Worm (Caenorhabditis elegans): ENCODE data around the gene C29F5.1.

Gene C29F5.1

DNA sequence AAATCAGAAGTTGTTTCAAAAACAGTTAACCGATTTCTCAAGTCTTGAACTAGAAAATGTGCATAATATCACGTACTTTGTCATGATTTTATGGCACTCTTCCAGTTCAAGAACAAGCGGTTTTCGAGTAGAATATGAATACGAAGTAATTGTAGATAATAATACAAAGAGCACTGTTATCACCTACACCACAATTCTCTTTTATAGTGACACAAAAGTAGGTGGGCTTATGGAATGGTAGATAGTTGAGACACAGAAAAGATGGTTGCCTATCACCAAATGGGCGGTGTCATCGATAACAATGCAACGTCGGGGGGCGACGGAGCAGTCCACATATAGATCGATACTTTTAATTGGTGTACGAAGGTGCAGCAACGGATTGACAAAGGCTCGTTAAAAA is 25.3 kb downstream of the C29F5.1 start (continued):
- peak; percentile 88 for TF ChIP-seq ets-4 (GFP tag; optimal IDR thresholded peaks at IDR 0.05)
- no peak for TF ChIP-seq ceh-27 (GFP tag; optimal IDR thresholded peaks at IDR 0.05)
- TF ChIP-seq rpc-1 (optimal IDR thresholded peaks at IDR 0.05), result no peak
- no peak for TF ChIP-seq rpc-1 (tag; optimal IDR thresholded peaks at IDR 0.05)
- TF ChIP-seq C17E4.6 (GFP tag; IDR thresholded peaks at IDR 0.05), result no peak
- peak; percentile 36 for TF ChIP-seq atf-7 (tag; optimal IDR thresholded peaks at IDR 0.05)
- no peak for TF ChIP-seq tbx-9 (tag; optimal IDR thresholded peaks at IDR 0.05; ENCODE audit: borderline replicate concordance)
- peak; percentile 62 for TF ChIP-seq ztf-22 (GFP tag; optimal IDR thresholded peaks at IDR 0.05)
- peak; percentile 56; the same call in 1 of the 2 replicates for TF ChIP-seq dox-1 (GFP tag; IDR thresholded peaks at IDR 0.05)
- TF ChIP-seq K11D2.4 (GFP tag; IDR thresholded peaks at IDR 0.05), result no peak
- no peak for TF ChIP-seq F23B12.7 (tag; optimal IDR thresholded peaks at IDR 0.05; ENCODE audit: insufficient read depth)
- no peak for TF ChIP-seq lir-1 (GFP tag; conservative IDR thresholded peaks at IDR 0.05)
- TF ChIP-seq madf-6 (GFP tag; IDR thresholded peaks at IDR 0.05), result no peak
- no peak for TF ChIP-seq lsl-1 (GFP tag; optimal IDR thresholded peaks at IDR 0.05)
- TF ChIP-seq T26A5.8 (tag; optimal IDR thresholded peaks at IDR 0.05), result no peak
- no peak for TF ChIP-seq lin-26 (GFP tag; IDR thresholded peaks at IDR 0.05)
- TF ChIP-seq xnd-1 (tag; optimal IDR thresholded peaks at IDR 0.05), result no peak
- no peak for TF ChIP-seq bed-1 (GFP tag; IDR thresholded peaks at IDR 0.05)
- no peak for TF ChIP-seq snpc-3.4 (tag; optimal IDR thresholded peaks at IDR 0.05)
- TF ChIP-seq snpc-4 (GFP tag; optimal IDR thresholded peaks at IDR 0.05), result no peak
- TF ChIP-seq snpc-4 (tag; optimal IDR thresholded peaks at IDR 0.05), result no peak
- no peak for TF ChIP-seq dpff-1 (tag; optimal IDR thresholded peaks at IDR 0.05)
- peak; percentile 98 for TF ChIP-seq nhr-80 (tag; optimal IDR thresholded peaks at IDR 0.05)
- no peak for TF ChIP-seq ztf-26 (tag; optimal IDR thresholded peaks at IDR 0.05)
- TF ChIP-seq Y67H2A.10 (GFP tag; conservative IDR thresholded peaks at IDR 0.05), result no peak
- no peak for TF ChIP-seq Y79H2A.3 (GFP tag; conservative IDR thresholded peaks at IDR 0.05)
- no peak for TF ChIP-seq hlh-12 (tag; optimal IDR thresholded peaks at IDR 0.05)
- no peak for TF ChIP-seq B0336.3 (GFP tag; IDR thresholded peaks at IDR 0.05)
- no peak for TF ChIP-seq ztf-6 (GFP tag; IDR thresholded peaks at IDR 0.05)
- TF ChIP-seq him-1 (tag; optimal IDR thresholded peaks at IDR 0.05), result no peak
- TF ChIP-seq fkh-3 (tag; optimal IDR thresholded peaks at IDR 0.05), result no peak
- no peak for TF ChIP-seq attf-6 (GFP tag; IDR thresholded peaks at IDR 0.05)
- TF ChIP-seq madf-3 (GFP tag; IDR thresholded peaks at IDR 0.05), result no peak
- no peak for TF ChIP-seq pbrm-1 (GFP tag; IDR thresholded peaks at IDR 0.05)
- no peak for TF ChIP-seq egl-44 (GFP tag; IDR thresholded peaks at IDR 0.05)
- no peak for TF ChIP-seq akir-1 (GFP tag; optimal IDR thresholded peaks at IDR 0.05)
- TF ChIP-seq lin-40 (tag; optimal IDR thresholded peaks at IDR 0.05), result no peak
- TF ChIP-seq let-607 (tag; optimal IDR thresholded peaks at IDR 0.05), result peak in 1 of 2 experiments; percentile 30
- TF ChIP-seq ztf-18 (tag; optimal IDR thresholded peaks at IDR 0.05), result peak; percentile 37
- no peak for TF ChIP-seq mes-4 (tag; optimal IDR thresholded peaks at IDR 0.05)
- TF ChIP-seq ztf-25 (GFP tag; IDR thresholded peaks at IDR 0.05), result no peak

Data from whole organism, young adult.